Worm (Caenorhabditis elegans) whole organism, young adult: ENCODE measurements around the gene srw-79.

ENCODE experiments used
- F37B4.10 ChIP-seq: fragments of 200-800 bp; sonication (Bioruptor generic); IDR thresholded peaks from 2 replicates; pipeline ENCODE4 v1.3.6; 2022; ENCODE audit warnings: missing genetic modification characterization, missing compliant biosample characterization
- F49E8.2 ChIP-seq: sonication (generic microtip); optimal IDR thresholded peaks from 3 replicates; lab custom pipeline; 2017; ENCODE audit warnings: missing genetic modification characterization, mild to moderate bottlenecking, missing compliant biosample characterization, antibody characterized with exemption, moderate library complexity; ENCODE audit not compliant: insufficient read depth
- lin-26 ChIP-seq: fragments of 200-800 bp; sonication (Bioruptor generic); IDR thresholded peaks from 2 replicates; pipeline ENCODE4 v1.3.6; 2022; ENCODE audit warnings: missing genetic modification reagents, missing genetic modification characterization, missing compliant biosample characterization

- no peak for TF ChIP-seq F37B4.10 (GFP tag; lab: Robert Waterston, UW)
- TF ChIP-seq F49E8.2 = peak; percentile 47
- TF ChIP-seq lin-26 (GFP tag; lab: Robert Waterston, UW) = 0 out of 2 replicates have a peak, but pooled peaks have one; percentile 67
Measured at ce11 chrII:2920817-2921458, 25.6 kb upstream of the srw-79 start.
